Worm (Caenorhabditis elegans): ENCODE data around the gene ani-3.
"Not testable (repeated sequence)": the region's sequence is repeated elsewhere in the genome, so short reads cannot be mapped to it uniquely, and the experiment has no call there.

The ani-3 gene

DNA sequence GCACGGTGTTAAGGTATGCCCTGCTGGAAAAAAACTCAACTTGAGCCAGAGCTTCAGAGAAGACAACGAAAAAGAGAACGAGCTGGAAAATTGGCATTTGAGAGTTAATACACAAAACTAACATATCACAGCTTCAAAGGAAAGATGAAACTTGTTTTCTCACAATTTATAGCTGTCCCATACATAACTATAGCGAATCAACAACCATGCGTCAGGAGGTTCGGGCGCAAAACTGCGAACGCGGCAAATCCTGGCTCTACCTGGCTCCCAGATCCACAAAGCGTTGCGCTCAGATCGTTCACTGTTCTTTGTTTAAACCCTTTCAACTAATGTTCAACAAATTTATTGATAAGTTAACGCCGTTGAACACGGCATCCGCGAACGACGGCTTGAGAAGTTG, 14.1 kb downstream of the ani-3 start, which contains the start of gene Y43F8C.23:
TSS of gene Y43F8C.23 (minus strand) at position 101 of the 400 bp plus-strand sequence.
- not testable (repeated sequence) for TF ChIP-seq unc-62 (GFP tag; optimal IDR thresholded peaks at IDR 0.05)

DNA sequence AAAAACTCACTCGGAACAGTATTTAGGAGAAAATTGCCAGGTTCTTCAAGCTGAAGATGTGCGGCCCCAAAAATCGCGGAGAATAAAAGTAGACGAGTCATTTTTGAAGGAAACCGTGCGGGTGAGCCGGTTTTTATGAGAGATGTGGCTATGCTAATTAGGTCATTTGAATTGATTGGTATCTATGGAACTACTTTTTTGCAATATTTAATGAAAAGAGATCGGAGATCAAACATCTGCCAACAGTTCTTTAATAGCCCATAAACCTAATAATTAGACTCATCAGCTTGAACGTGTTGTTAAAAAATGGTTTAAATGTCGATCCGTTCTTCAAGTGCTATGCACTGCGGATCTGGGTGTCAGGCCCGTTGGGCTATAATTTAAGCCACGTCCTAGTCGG, 17.9 kb downstream of the ani-3 start, which contains the start of gene Y43F8C.16:
TSS of gene Y43F8C.16 (minus strand) at position 101 of the 400 bp plus-strand sequence.
- no peak for TF ChIP-seq unc-62 (GFP tag; optimal IDR thresholded peaks at IDR 0.05)

DNA sequence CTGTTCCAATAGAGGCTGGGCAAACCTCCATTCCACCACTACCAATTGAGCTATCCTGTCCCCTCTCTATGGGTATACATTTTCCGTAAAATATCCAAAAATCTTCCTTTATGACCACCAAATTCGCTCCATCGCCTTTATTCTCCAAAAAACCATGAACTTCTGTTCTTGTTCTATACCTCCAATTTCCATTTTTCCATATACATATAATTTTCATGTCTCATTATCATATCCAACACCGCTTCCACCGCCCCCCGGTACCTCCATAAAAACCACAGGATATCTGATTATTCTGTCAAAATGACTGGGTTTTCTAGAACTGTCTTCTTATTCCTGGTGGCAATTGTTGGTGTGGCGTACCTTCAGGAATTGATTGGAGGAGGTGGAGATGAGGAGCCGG, 18.3 kb downstream of the ani-3 start, which contains the start of gene Y43F8C.17:
TSS of gene Y43F8C.17 (plus strand) at position 301 of the 400 bp plus-strand sequence.
- TF ChIP-seq unc-62 (GFP tag; optimal IDR thresholded peaks at IDR 0.05) = no peak

DNA sequence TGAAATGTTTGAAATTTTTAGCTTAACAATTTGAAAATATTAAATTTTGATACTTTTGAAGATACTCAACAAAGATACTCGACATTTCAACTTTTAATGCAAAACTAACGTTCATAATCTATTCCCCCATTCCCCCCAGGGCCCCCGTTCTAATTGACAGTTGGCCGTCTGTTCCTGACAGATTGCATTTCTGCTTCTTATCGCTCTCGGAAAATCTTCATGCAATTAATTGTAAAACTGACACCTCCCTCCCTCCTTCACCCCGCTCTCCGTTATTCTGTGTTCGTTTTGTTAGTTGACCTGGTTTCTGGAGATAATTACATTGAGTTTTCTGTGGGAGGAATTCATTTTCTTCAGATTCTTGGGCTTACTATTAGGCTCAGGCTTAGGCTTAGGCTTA, 20.4 kb downstream of the ani-3 start:
- no peak for TF ChIP-seq unc-62 (GFP tag; optimal IDR thresholded peaks at IDR 0.05)

DNA sequence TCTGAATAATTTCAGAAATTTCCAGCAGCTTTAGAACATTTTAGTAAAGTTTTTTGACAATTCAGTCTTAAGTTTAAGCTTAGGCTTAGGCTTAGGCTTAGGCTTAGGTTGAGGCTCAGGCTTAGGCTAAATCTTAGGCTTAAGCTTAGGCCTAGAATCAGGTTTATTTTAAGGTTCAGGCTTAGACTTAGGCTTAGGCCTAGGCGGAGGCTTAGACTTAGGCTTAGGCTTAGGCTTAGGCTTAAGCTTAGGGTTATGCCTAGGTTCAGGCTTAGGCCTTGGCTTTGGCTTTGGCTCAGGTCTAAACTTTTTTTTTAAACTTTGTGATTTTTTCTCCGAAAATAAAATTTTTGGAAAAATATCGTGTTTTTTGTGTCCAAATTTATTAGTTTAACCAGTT, 21.1 kb downstream of the ani-3 start:
- TF ChIP-seq unc-62 (GFP tag; optimal IDR thresholded peaks at IDR 0.05) = no peak

DNA sequence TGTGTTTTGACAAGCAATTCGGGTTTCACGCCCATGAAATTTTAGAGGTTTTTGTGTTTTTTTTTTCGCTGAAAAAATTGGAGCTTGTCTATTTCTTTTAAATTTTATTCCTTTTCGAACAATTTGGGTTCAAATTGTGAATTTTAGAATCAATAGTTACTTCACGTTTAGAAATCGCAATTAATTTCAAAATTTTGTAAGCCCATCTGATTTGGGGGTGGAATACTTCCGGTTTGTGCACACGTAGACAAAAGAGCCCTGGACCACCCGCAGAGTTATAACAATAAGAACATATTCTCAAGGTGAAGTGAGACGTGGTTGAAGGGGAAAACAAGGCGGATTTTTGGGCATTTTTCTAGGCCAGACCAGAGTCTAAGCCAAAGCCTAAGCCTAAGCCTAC, 21.7 kb downstream of the ani-3 start, which contains the start of gene Y116F11A.6:
TSS of gene Y116F11A.6 (plus strand) at position 301 of the 400 bp plus-strand sequence.
- TF ChIP-seq unc-62 (GFP tag; optimal IDR thresholded peaks at IDR 0.05) = no peak

DNA sequence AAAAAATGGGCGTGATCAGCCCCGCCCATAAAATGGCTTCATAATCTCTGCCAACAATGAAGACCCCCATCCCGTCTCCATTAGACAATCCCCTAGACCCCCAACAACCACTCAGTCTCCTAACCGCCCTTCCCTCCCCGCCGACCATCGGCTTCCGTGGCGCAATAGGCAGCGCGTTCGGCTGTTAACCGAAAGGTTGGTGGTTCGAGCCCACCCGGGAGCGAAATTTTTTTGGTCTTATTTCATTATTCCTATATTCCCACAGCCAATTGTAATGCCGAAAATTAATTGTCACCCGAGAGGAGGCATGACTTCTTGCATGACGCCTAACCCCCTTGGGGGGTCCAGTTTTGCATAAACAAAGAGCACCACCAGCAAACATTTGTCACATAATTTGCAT, 25.3 kb downstream of the ani-3 start:
- no peak for TF ChIP-seq unc-62 (GFP tag; optimal IDR thresholded peaks at IDR 0.05)

- TF ChIP-seq unc-62 (GFP tag; optimal IDR thresholded peaks at IDR 0.05) = no peak
These were observed 27.1 kb downstream of the ani-3 start for ce11 chrV:19724589-19724988.

DNA sequence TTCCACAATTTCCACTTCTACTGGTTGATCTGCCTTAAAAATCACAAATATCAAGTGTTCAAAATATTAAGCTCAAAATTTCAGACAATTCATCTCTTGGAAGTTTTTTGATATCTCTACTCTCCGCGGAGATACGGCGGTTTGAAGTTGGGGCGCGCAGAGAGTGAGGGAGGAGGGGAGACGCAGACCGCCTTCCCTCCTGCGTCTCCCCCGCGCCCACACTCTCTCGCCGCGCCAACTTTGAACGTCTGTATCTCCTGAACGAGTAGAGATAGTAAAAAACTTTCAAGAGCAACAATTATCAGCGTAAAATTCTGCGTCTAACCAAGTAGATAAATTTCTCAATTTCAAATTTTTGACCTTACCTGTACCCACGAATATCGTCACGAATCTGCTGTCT, 30.5 kb downstream of the ani-3 start:
- no peak for TF ChIP-seq unc-62 (GFP tag; optimal IDR thresholded peaks at IDR 0.05)

- TF ChIP-seq unc-62 (GFP tag; optimal IDR thresholded peaks at IDR 0.05) = no peak
These were observed 31.2 kb downstream of the ani-3 start, which contains the start of gene Y116F11A.3 for ce11 chrV:19728731-19729130. Gene Y116F11A.3 (plus strand): TSS chrV:19729031.

DNA sequence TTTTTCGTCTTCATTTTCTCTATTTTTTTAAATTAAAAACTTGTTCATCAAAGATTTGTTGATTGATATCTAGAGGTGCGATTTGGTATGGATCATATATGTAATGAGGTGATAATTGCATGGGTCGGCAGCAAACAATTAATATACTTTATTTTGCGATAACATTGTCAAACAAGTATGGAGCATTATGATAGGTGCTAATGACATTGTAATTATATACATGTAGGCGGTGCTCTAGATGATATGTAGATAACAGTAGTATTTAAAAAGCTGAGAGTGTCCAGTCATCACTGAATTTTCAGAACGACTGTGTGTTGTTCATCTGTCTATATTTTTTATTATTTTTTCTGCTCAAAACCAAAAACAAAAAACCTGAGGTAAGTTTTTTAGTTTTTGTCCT, 32.7 kb downstream of the ani-3 start, which contains the start of gene Y116F11A.1:
TSS of gene Y116F11A.1 (plus strand) at position 301 of the 400 bp plus-strand sequence.
- no peak for TF ChIP-seq unc-62 (GFP tag; optimal IDR thresholded peaks at IDR 0.05)

- no peak for TF ChIP-seq unc-62 (GFP tag; optimal IDR thresholded peaks at IDR 0.05)
These were observed 36.2 kb downstream of the ani-3 start for ce11 chrV:19733728-19734127.

ce11 chrV:19737458-19737857, 39.9 kb downstream of the ani-3 start, which contains the start of gene W04E12.7:
Gene W04E12.7 (minus strand): TSS chrV:19737558.
- TF ChIP-seq unc-62 (GFP tag; optimal IDR thresholded peaks at IDR 0.05) = no peak

ce11 chrV:19738117-19738516, 40.6 kb downstream of the ani-3 start, which contains the start of gene fbxa-131:
Gene fbxa-131 (plus strand): TSS chrV:19738417.
- TF ChIP-seq unc-62 (GFP tag; optimal IDR thresholded peaks at IDR 0.05) = no peak

DNA sequence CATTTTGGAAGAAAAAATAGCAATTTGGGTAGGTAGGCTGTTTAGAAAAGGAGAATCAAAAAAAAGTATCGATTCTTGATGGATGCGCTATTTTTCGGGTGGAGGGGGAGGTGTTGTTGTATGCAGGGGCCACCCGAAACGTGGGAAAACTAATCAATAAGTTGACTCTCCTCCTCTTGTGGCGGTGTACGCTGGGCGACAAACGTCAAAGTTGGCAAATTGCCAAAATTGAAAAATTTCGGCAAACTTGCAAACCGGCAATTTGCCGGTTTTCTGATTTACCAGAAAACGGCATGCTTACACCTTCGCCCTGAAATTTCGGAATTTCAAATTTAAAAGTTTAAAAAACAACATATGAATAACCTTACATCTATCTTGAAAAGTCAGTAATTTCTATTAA, 43.5 kb downstream of the ani-3 start, which contains the start of gene W04E12.2:
TSS of gene W04E12.2 (minus strand) at position 101 of the 400 bp plus-strand sequence.
- no peak for TF ChIP-seq unc-62 (GFP tag; optimal IDR thresholded peaks at IDR 0.05)

DNA sequence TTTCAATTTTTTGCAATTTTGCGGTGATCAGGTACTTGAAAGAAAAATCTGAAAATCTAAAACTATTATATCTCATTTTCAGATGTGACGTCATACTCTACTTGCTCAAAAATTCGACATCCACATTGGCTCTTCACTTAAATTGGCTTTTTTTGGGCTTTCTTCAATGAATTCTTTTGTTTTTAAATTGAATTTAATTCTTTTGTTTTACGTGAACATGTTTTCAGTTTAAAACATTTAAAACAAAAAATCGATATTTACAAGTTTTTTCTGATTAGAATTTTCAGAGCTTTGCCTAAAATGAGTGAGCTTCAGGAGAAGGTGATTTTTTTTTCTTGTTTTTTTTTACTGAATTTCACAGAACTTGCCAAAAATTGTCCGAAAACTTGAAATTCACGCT, 44.1 kb downstream of the ani-3 start, which contains the start of gene W04E12.3:
TSS of gene W04E12.3 (plus strand) at position 301 of the 400 bp plus-strand sequence.
- no peak for TF ChIP-seq unc-62 (GFP tag; optimal IDR thresholded peaks at IDR 0.05)

ce11 chrV:19743305-19743704, 45.8 kb downstream of the ani-3 start, which contains the start of gene W04E12.4:
Gene W04E12.4 (plus strand): TSS chrV:19743605.
- no peak for TF ChIP-seq unc-62 (GFP tag; optimal IDR thresholded peaks at IDR 0.05)

Data from whole organism, dauer.